Worm (Caenorhabditis elegans) whole organism, L4/young adult: Measurements from ENCODE around the gene srw-13.

Experiments used
- W03F9.2 ChIP-seq: fragments of 150-350 bp; optimal IDR thresholded peaks from 2 replicates; lab custom pipeline; 2014; ENCODE audit warnings: missing biosample characterization, missing genetic modification characterization
- dao-5 ChIP-seq: sonication (generic microtip); optimal IDR thresholded peaks from 2 replicates; lab custom pipeline; 2016; ENCODE audit warnings: missing genotype, missing genetic modification characterization, moderate library complexity, missing compliant biosample characterization
- him-1 ChIP-seq: sonication (generic microtip); optimal IDR thresholded peaks from 2 replicates; lab custom pipeline; 2016; ENCODE audit warnings: missing genotype, missing genetic modification reagents, missing genetic modification characterization, missing compliant biosample characterization

DNA sequence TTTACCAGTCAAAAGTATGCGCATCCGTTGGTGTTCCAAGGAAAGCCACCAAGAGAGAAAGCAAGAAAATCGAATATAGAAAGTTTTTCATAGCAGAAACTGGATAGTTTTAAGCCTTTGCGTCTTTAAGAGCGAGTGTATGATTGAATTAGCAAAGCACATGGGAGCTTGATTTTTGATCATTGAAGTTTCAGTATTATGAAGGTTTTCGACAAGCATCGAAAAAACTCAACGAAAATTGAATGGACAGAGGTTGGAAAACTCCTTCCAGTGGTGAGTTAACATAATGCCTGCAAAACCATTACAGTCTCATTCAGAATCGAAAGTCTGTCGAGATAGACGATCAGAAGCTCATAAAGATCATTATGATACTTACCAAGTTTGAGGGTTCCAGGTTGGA lies 38.4 kb upstream of the srw-13 start, which contains the start of gene Y75B12B.13:
- TF ChIP-seq dao-5 (tag; lab: Kevin White, UChicago), result no peak
- TF ChIP-seq W03F9.2 (tag; lab: Kevin White, UChicago), result no peak
- TF ChIP-seq him-1 (tag; lab: Kevin White, UChicago), result no peak
